Worm (Caenorhabditis elegans): ENCODE measurements around the gene C06E8.5.

Gene C06E8.5

DNA sequence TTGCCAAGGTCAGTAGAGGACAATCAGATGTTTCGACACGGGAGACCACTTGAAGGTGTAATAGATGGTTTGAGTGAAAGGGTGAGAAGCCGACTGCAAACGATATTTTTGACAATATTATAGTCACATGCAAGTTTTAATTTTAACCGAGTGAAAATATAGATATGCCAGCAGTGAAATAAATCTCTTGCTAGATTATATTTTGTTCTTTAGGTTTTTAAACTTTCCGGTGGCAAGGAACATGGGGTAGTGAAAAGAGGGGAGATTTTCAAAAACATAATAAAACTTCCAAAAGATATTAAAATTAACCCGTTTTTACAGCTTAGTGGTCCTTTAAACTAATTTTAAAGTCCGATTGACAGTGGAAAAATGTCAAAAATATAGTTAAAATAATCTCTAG lies at the start of gene C06E8.5:
TSS of gene C06E8.5 (minus strand) at position 101 of the 400 bp plus-strand sequence.
- TF ChIP-seq ceh-83 (GFP tag; optimal IDR thresholded peaks at IDR 0.05) (no peak), ceh-39 (tag; optimal IDR thresholded peaks at IDR 0.05) (no peak), lin-32 (GFP tag; optimal IDR thresholded peaks at IDR 0.05) (no peak), ceh-43 (GFP tag; optimal IDR thresholded peaks at IDR 0.05) (no peak), tbx-8 (GFP tag; optimal IDR thresholded peaks at IDR 0.05) (no peak), ztf-11 (tag; optimal IDR thresholded peaks at IDR 0.05) (no peak), unc-39 (tag; optimal IDR thresholded peaks at IDR 0.05) (no peak), drap-1 (GFP tag; optimal IDR thresholded peaks at IDR 0.05) (no peak), flh-1 (GFP tag; optimal IDR thresholded peaks at IDR 0.05) (no peak)

DNA sequence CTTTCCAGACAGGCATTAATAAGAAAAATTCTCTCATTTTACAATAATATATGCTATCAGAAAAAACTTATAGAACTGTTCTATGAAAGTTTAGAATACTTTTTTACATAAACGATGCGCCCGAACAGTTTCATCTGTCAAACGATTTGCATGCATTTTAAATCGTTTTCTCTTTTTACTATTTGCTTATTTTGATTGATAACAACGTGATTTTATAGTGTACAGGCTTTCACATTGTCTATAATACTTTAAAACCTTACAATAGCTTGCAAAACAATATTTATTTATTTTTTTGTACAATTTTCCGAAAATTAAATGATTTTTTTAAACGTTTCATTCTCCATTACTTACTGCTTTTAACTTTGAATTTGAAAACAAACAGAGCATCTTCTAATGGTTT lies 40.4 kb upstream of the C06E8.5 start, which contains the start of gene R01H2.7:
TSS of gene R01H2.7 (minus strand) at position 101 of the 400 bp plus-strand sequence.
- no peak for TF ChIP-seq ceh-39 (tag; optimal IDR thresholded peaks at IDR 0.05)
- TF ChIP-seq M03D4.4 (tag; optimal IDR thresholded peaks at IDR 0.05), result no peak
- no peak for TF ChIP-seq pha-4 (tag; optimal IDR thresholded peaks at IDR 0.05)
- no peak for TF ChIP-seq nhr-12 (tag; optimal IDR thresholded peaks at IDR 0.05)
- TF ChIP-seq nhr-76 (tag; optimal IDR thresholded peaks at IDR 0.05), result no peak
- TF ChIP-seq ceh-43 (GFP tag; optimal IDR thresholded peaks at IDR 0.05), result no peak
- no peak for TF ChIP-seq lin-13 (tag; optimal IDR thresholded peaks at IDR 0.05)
- no peak for TF ChIP-seq sem-2 (GFP tag; optimal IDR thresholded peaks at IDR 0.05)
- TF ChIP-seq flh-1 (GFP tag; optimal IDR thresholded peaks at IDR 0.05), result no peak
- no peak for TF ChIP-seq unc-39 (tag; optimal IDR thresholded peaks at IDR 0.05)
- no peak for TF ChIP-seq snpc-4 (tag; optimal IDR thresholded peaks at IDR 0.05)

DNA sequence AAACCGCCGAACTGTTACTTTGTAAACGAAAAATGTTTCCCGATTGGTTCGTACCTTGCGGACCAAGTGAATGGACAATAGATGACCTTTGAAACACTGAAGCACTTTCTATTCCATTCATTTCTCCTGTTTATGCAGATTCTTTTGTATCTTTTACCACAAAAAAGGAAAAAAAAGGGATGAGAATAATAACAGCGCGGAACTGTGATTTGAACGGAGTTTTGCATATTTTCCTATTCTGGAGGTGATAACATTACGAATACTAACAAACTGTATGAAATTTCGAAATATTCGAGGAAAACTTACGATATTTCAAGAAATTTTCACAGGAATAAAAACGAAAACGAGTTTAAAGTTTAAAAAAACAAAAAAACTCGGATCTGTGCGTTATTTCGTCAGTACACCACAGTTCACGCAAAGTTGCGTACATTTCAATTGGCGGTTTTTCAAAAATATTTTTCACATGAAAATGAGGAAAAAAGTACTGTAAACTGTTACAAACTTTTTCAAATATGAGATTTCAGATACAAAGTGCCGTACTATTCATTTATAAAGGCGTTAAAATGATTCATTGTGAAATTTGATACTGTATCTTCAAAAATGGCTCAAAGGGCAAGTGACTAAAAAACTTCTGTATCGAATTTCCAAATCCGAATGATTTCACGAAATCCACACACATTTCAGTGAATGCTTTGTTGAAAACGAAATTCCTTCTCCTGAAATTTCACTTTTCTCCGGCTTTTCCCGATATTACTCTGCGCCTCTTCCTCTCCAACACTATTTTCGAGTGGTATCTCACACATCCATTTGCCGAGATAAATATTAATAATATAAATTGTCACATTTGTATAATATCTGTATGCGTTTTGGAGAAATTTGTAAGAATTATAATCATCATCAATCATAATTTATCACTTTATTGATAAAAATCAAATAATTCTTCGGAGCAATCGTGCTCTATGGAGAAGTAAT lies 29.3 kb upstream of the C06E8.5 start:
- TF ChIP-seq blmp-1 (tag; optimal IDR thresholded peaks at IDR 0.05) (peak; percentile 80), lsy-2 (tag; optimal IDR thresholded peaks at IDR 0.05) (no peak)

DNA sequence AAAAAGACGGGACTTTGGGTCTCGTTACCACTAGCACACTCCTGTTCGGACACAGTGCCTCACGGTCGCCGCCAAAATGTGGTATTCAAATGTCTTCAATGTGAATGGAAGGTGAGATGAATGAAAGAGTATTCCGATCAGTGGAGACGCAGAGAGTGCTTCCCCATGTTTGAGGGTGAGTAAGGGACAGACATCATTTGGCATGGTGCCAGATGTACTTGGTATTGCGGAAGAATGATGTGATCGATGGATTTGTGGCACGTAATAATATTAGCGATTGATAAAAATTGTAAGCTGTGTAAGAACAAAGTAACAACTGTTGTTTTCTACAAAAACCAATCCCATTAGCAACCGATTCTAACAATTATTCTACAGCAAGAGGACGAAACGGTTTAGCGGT lies 26.8 kb upstream of the C06E8.5 start:
- TF ChIP-seq nhr-28 (tag; optimal IDR thresholded peaks at IDR 0.05) (no peak), nhr-12 (tag; optimal IDR thresholded peaks at IDR 0.05) (no peak), flh-1 (GFP tag; optimal IDR thresholded peaks at IDR 0.05) (no peak), hlh-1 (tag; optimal IDR thresholded peaks at IDR 0.05) (peak; percentile 31), unc-120 (tag; optimal IDR thresholded peaks at IDR 0.05; ENCODE audit: poor library complexity, severe bottlenecking) (no peak)

DNA sequence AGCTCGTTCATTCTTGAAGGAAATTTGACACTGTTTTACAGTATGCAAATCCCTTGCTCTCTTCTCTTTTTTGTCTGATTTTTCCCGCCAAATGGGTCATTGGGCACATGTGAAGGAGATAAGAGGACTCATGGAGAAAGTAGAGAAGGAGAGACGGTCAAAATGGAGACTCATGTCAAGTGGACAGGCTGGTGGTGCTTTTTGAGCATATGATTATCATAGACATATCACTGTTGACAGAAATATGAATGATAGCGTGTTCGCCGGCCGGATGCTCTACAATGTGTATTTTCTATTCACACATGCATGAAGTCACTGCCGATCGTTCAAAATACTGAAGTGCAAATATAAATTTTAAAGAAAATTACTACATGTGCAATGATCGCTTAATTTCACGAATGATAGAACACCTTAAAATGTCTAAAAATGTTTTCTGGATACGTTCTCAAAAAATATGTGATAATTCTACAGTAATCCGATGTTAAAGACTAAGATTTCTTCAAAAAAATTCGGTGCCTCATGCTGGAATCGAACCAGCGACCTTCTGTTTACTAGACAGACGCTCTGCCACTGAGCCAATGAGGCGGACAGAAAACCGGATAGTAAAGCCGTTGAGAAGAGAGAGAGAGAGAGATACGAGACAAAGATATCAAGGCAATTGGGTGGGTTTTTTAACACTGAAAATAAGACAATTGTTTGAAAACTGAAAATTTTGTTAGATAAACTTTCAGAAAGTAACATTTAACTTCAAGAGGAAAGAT lies 25.0 kb upstream of the C06E8.5 start:
- peak; percentile 75 for TF ChIP-seq cnd-1 (tag; optimal IDR thresholded peaks at IDR 0.05)
- TF ChIP-seq bed-3 (GFP tag; optimal IDR thresholded peaks at IDR 0.05), result peak; percentile 33
- TF ChIP-seq ham-2 (GFP tag; optimal IDR thresholded peaks at IDR 0.05), result no peak
- peak; percentile 45 for TF ChIP-seq unc-120 (tag; optimal IDR thresholded peaks at IDR 0.05; ENCODE audit: poor library complexity, severe bottlenecking)
- peak; percentile 38 for TF ChIP-seq ceh-43 (GFP tag; optimal IDR thresholded peaks at IDR 0.05)
- no peak for TF ChIP-seq flh-1 (GFP tag; optimal IDR thresholded peaks at IDR 0.05)
- no peak for TF ChIP-seq nhr-237 (tag; optimal IDR thresholded peaks at IDR 0.05)
- TF ChIP-seq ceh-83 (GFP tag; optimal IDR thresholded peaks at IDR 0.05), result peak; percentile 71
- TF ChIP-seq mls-2 (tag; optimal IDR thresholded peaks at IDR 0.05), result peak; percentile 49
- no peak for TF ChIP-seq lin-32 (GFP tag; optimal IDR thresholded peaks at IDR 0.05)
- peak; percentile 75 for TF ChIP-seq sptf-1 (tag; optimal IDR thresholded peaks at IDR 0.05)
- TF ChIP-seq sem-2 (GFP tag; optimal IDR thresholded peaks at IDR 0.05), result peak; percentile 61
- peak; percentile 71 for TF ChIP-seq M03D4.4 (tag; optimal IDR thresholded peaks at IDR 0.05)
- peak; percentile 34 for TF ChIP-seq drap-1 (GFP tag; optimal IDR thresholded peaks at IDR 0.05)
- peak; percentile 10 for TF ChIP-seq lsy-2 (tag; optimal IDR thresholded peaks at IDR 0.05)
